Fruit fly (Drosophila melanogaster): ENCODE measurements around the gene CG2652.

dm6 chrX:2693786-2694185, 11.1 kb upstream of the CG2652 start, which contains the start of gene dyw:
- no peak for TF ChIP-seq pan (optimal IDR thresholded peaks at IDR 0.05)
- no peak for TF ChIP-seq EcR (GFP tag; optimal IDR thresholded peaks at IDR 0.05)
- TF ChIP-seq psq (optimal IDR thresholded peaks at IDR 0.05): no peak
